Worm (Caenorhabditis elegans) whole organism, L3 larva: Measurements from ENCODE around the gene nhr-177.

ENCODE experiments used
- ama-1 ChIP-seq: fragments of 150-350 bp; optimal IDR thresholded peaks from 2 replicates; lab custom pipeline; 2018
- elt-3 ChIP-seq, 3 experiments: fragments of 150-350 bp in 1 of 3; sonication (generic microtip) in 2 of 3; optimal IDR thresholded peaks; 2 replicates in 2 of 3; 4 replicates in 1 of 3; lab custom pipeline; 2014 to 2017; ENCODE audit warnings: missing biosample characterization in 3 of 3, missing genetic modification characterization in 3 of 3
- fos-1 ChIP-seq: fragments of 150-350 bp; optimal IDR thresholded peaks from 2 replicates; lab custom pipeline; 2014; ENCODE audit warnings: missing biosample characterization, missing genetic modification characterization
- lin-39 ChIP-seq: fragments of 150-350 bp; optimal IDR thresholded peaks from 2 replicates; lab custom pipeline; 2018; ENCODE audit warnings: missing biosample characterization, missing genetic modification reagents, missing genetic modification characterization
- nhr-237 ChIP-seq: fragments of 150-350 bp; optimal IDR thresholded peaks from 2 replicates; lab custom pipeline; 2014; ENCODE audit warnings: missing biosample characterization, missing genetic modification characterization
- nhr-28 ChIP-seq: fragments of 150-350 bp; optimal IDR thresholded peaks from 2 replicates; lab custom pipeline; 2014; ENCODE audit warnings: missing biosample characterization, missing genetic modification characterization
- nhr-43 ChIP-seq: sonication (generic microtip); optimal IDR thresholded peaks from 2 replicates; lab custom pipeline; 2016; ENCODE audit warnings: mild to moderate bottlenecking, missing genetic modification characterization, missing compliant biosample characterization; ENCODE audit not compliant: poor library complexity, severe bottlenecking
- pqm-1 ChIP-seq: fragments of 150-350 bp; optimal IDR thresholded peaks from 2 replicates; lab custom pipeline; 2017; ENCODE audit warnings: missing biosample characterization, missing genetic modification characterization, inconsistent platforms
- unc-39 ChIP-seq: sonication (generic microtip); optimal IDR thresholded peaks from 4 replicates; lab custom pipeline; 2017; ENCODE audit warnings: missing biosample characterization, missing genetic modification characterization
- zag-1 ChIP-seq: fragments of 150-350 bp; optimal IDR thresholded peaks from 2 replicates; lab custom pipeline; 2014; ENCODE audit warnings: missing biosample characterization, missing genetic modification characterization

DNA sequence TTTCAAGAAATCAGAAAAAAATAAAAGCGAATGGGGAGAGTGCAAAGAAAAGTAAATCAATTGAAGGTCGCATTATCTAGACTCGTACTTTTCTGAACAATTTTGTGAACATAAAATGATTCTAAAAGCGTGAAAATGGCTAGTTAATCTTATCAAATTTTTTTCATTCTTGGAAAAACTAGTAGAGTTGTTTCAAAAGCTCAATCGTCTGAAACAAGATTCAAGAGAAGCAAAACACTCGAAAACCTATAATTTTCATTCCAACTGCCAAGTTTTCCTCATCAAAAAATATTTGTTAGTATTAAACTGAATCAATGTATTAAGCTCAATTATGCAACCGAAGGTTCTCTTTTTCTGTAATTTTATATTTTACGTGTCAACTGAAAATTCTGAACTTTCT lies 37.9 kb downstream of the nhr-177 start, which contains the start of gene irld-45:
- TF ChIP-seq ama-1 (lab: Kevin White, UChicago), result no peak
- TF ChIP-seq nhr-43 (tag; lab: Kevin White, UChicago), result no peak
- no peak for TF ChIP-seq zag-1 (tag; lab: Kevin White, UChicago)
- TF ChIP-seq fos-1 (tag; lab: Kevin White, UChicago), result no peak
- no peak for TF ChIP-seq nhr-237 (tag; lab: Kevin White, UChicago)
- TF ChIP-seq nhr-28 (tag; lab: Kevin White, UChicago), result no peak
- TF ChIP-seq unc-39 (tag; lab: Kevin White, UChicago), result no peak
- TF ChIP-seq elt-3 (tag; optimal IDR thresholded peaks at IDR 0.05; lab: Kevin White, UChicago), result no peak
- TF ChIP-seq pqm-1 (tag; lab: Kevin White, UChicago), result no peak
- TF ChIP-seq lin-39 (tag; lab: Kevin White, UChicago), result no peak
